Worm (Caenorhabditis elegans) whole organism, young adult: ENCODE data around the gene lurp-1.

Experiments used
- B0019.2 ChIP-seq: fragments of 200-800 bp; sonication (Bioruptor generic); conservative IDR thresholded peaks from 2 replicates; pipeline ENCODE4 v1.3.6; 2022; ENCODE audit warnings: missing genetic modification reagents, missing genetic modification characterization, missing compliant biosample characterization
- B0035.1 ChIP-seq: sonication (generic microtip); optimal IDR thresholded peaks from 2 replicates; lab custom pipeline; 2016; ENCODE audit warnings: missing genetic modification characterization, mild to moderate bottlenecking, missing compliant biosample characterization, missing genotype, missing genetic modification reagents
- B0336.3 ChIP-seq: fragments of 200-800 bp; sonication (Bioruptor generic); IDR thresholded peaks from 2 replicates; pipeline ENCODE4 v1.3.6; 2022; ENCODE audit warnings: missing genetic modification characterization, missing compliant biosample characterization
- C06A6.2 ChIP-seq: fragments of 200-800 bp; sonication (Bioruptor generic); conservative IDR thresholded peaks from 2 replicates; pipeline ENCODE4 v1.3.6; 2022; ENCODE audit warnings: missing genetic modification characterization, missing compliant biosample characterization
- D2030.7 ChIP-seq: fragments of 200-800 bp; sonication (Bioruptor generic); IDR thresholded peaks from 2 replicates; pipeline ENCODE4 v1.3.6; 2022; ENCODE audit warnings: missing genetic modification reagents, missing genetic modification characterization, missing compliant biosample characterization
- F22D6.2 ChIP-seq: sonication (generic microtip); optimal IDR thresholded peaks from 2 replicates; lab custom pipeline; 2016; ENCODE audit warnings: mild to moderate bottlenecking, missing genetic modification characterization, missing compliant biosample characterization
- F52B5.7 ChIP-seq: sonication (generic microtip); optimal IDR thresholded peaks from 2 replicates; lab custom pipeline; 2016; ENCODE audit warnings: mild to moderate bottlenecking, missing genetic modification characterization, missing compliant biosample characterization
- K12H6.12 ChIP-seq: fragments of 200-800 bp; sonication (Bioruptor generic); optimal IDR thresholded peaks from 2 replicates; lab custom pipeline; 2018; ENCODE audit warnings: mild to moderate bottlenecking, missing genetic modification characterization, missing compliant biosample characterization
- T26A5.8 ChIP-seq: sonication (generic microtip); optimal IDR thresholded peaks from 2 replicates; lab custom pipeline; 2016; ENCODE audit warnings: missing genetic modification characterization, missing compliant biosample characterization
- Y53F4B.3 ChIP-seq: fragments of 200-800 bp; sonication (Bioruptor generic); IDR thresholded peaks from 2 replicates; pipeline ENCODE4 v1.3.6; 2022; ENCODE audit warnings: missing genetic modification reagents, missing genetic modification characterization, missing compliant biosample characterization
- Y67H2A.10 ChIP-seq: fragments of 200-800 bp; sonication (Bioruptor generic); conservative IDR thresholded peaks from 2 replicates; pipeline ENCODE4 v1.3.6; 2022; ENCODE audit warnings: missing genetic modification reagents, missing genetic modification characterization, missing compliant biosample characterization
- ZK185.1 ChIP-seq: sonication (generic microtip); optimal IDR thresholded peaks from 2 replicates; lab custom pipeline; 2016; ENCODE audit warnings: mild to moderate bottlenecking, missing genetic modification characterization, missing compliant biosample characterization; ENCODE audit not compliant: poor library complexity, severe bottlenecking
- aptf-2 ChIP-seq: fragments of 200-800 bp; sonication (Bioruptor generic); conservative IDR thresholded peaks from 2 replicates; pipeline ENCODE4 v1.3.6; 2022; ENCODE audit warnings: missing genetic modification reagents, missing genetic modification characterization, missing compliant biosample characterization
- aptf-3 ChIP-seq: fragments of 200-800 bp; sonication (Bioruptor generic); IDR thresholded peaks from 2 replicates; pipeline ENCODE4 v1.3.6; 2022; ENCODE audit warnings: missing genetic modification characterization, missing compliant biosample characterization
- cebp-1 ChIP-seq, 2 experiments: fragments of 200-800 bp in 1 of 2; sonication (Bioruptor generic) in 1 of 2; sonication (generic microtip) in 1 of 2; IDR thresholded peaks in 1 of 2; optimal IDR thresholded peaks in 1 of 2; 2 replicates each; pipeline versions ENCODE4 v1.3.6 to Lab custom; 2017 to 2022; ENCODE audit warnings: missing compliant biosample characterization in 2 of 2, missing genetic modification characterization in 2 of 2, mild to moderate bottlenecking in 1 of 2, missing genetic modification reagents in 1 of 2, moderate library complexity in 1 of 2
- ceh-100 ChIP-seq: fragments of 200-800 bp; sonication (Bioruptor generic); IDR thresholded peaks from 2 replicates; pipeline ENCODE4 v1.3.6; 2022; ENCODE audit warnings: missing genetic modification reagents, missing genetic modification characterization, missing compliant biosample characterization
- ceh-40 ChIP-seq: fragments of 200-800 bp; sonication (Bioruptor generic); IDR thresholded peaks from 2 replicates; pipeline ENCODE4 v1.3.6; 2022; ENCODE audit warnings: missing genetic modification characterization, missing compliant biosample characterization
- die-1 ChIP-seq: sonication (generic microtip); optimal IDR thresholded peaks from 2 replicates; lab custom pipeline; 2016; ENCODE audit warnings: missing genotype, mild to moderate bottlenecking, missing genetic modification characterization, missing compliant biosample characterization
- dpff-1 ChIP-seq: sonication (generic microtip); optimal IDR thresholded peaks from 2 replicates; lab custom pipeline; 2017; ENCODE audit warnings: mild to moderate bottlenecking, missing genetic modification characterization, missing compliant biosample characterization
- egrh-3 ChIP-seq: fragments of 200-800 bp; sonication (Bioruptor generic); IDR thresholded peaks from 2 replicates; pipeline ENCODE4 v1.3.6; 2022; ENCODE audit warnings: missing genetic modification reagents, missing genetic modification characterization, missing compliant biosample characterization
- ekl-4 ChIP-seq: fragments of 200-800 bp; sonication (Bioruptor generic); IDR thresholded peaks from 2 replicates; pipeline ENCODE4 v1.3.6; 2022; ENCODE audit warnings: missing genetic modification reagents, missing genetic modification characterization, missing compliant biosample characterization
- gei-17 ChIP-seq: fragments of 200-800 bp; sonication (Bioruptor generic); optimal IDR thresholded peaks from 2 replicates; lab custom pipeline; 2018; ENCODE audit warnings: mild to moderate bottlenecking, missing genetic modification characterization, missing compliant biosample characterization
- him-1 ChIP-seq: sonication (generic microtip); optimal IDR thresholded peaks from 2 replicates; lab custom pipeline; 2016; ENCODE audit warnings: missing genotype, missing genetic modification reagents, missing genetic modification characterization, missing compliant biosample characterization
- hlh-12 ChIP-seq: sonication (generic microtip); optimal IDR thresholded peaks from 2 replicates; lab custom pipeline; 2016; ENCODE audit warnings: missing genetic modification characterization, missing compliant biosample characterization
- hlh-26 ChIP-seq: fragments of 200-800 bp; sonication (Bioruptor generic); conservative IDR thresholded peaks from 2 replicates; pipeline ENCODE4 v1.3.6; 2022; ENCODE audit warnings: missing genetic modification reagents, missing genetic modification characterization, missing compliant biosample characterization
- hmg-20 ChIP-seq: fragments of 200-800 bp; sonication (Bioruptor generic); IDR thresholded peaks from 2 replicates; pipeline ENCODE4 v1.3.6; 2022; ENCODE audit warnings: missing genetic modification reagents, missing genetic modification characterization, missing compliant biosample characterization
- hrde-1 ChIP-seq: sonication (generic microtip); optimal IDR thresholded peaks from 2 replicates; lab custom pipeline; 2016; ENCODE audit warnings: missing genetic modification characterization, mild to moderate bottlenecking, missing compliant biosample characterization, moderate library complexity, missing genotype, missing genetic modification reagents, borderline replicate concordance
- hsf-1 ChIP-seq: fragments of 200-800 bp; sonication (Bioruptor generic); IDR thresholded peaks from 2 replicates; pipeline ENCODE4 v1.3.6; 2022; ENCODE audit warnings: missing genetic modification reagents, missing genetic modification characterization, missing compliant biosample characterization
- let-607 ChIP-seq, 2 experiments: fragments of 200-800 bp in 1 of 2; sonication (Bioruptor generic) in 1 of 2; sonication (generic microtip) in 1 of 2; optimal IDR thresholded peaks; 2 replicates each; lab custom pipeline; 2016 to 2018; ENCODE audit warnings: mild to moderate bottlenecking in 2 of 2, missing compliant biosample characterization in 2 of 2, missing genetic modification characterization in 2 of 2, moderate library complexity in 2 of 2, missing genotype in 1 of 2
- lin-35 ChIP-seq, 3 experiments: fragments of 150-350 bp in 2 of 3; sonication (generic microtip) in 1 of 3; optimal IDR thresholded peaks; 2 replicates each; lab custom pipeline; 2014 to 2018; ENCODE audit warnings: missing biosample characterization in 3 of 3, missing genetic modification characterization in 3 of 3, missing genetic modification reagents in 3 of 3
- lin-40 ChIP-seq: sonication (generic microtip); optimal IDR thresholded peaks from 2 replicates; lab custom pipeline; 2016; ENCODE audit warnings: missing genetic modification characterization, mild to moderate bottlenecking, missing compliant biosample characterization, missing genotype, missing genetic modification reagents
- lir-1 ChIP-seq: fragments of 200-800 bp; sonication (Bioruptor generic); conservative IDR thresholded peaks from 2 replicates; pipeline ENCODE4 v1.3.6; 2022; ENCODE audit warnings: missing genetic modification reagents, missing genetic modification characterization, missing compliant biosample characterization
- lsy-27 ChIP-seq: sonication (generic microtip); optimal IDR thresholded peaks from 2 replicates; lab custom pipeline; 2017; ENCODE audit warnings: missing genetic modification characterization, mild to moderate bottlenecking, missing compliant biosample characterization, antibody characterized with exemption, missing genotype, borderline replicate concordance; ENCODE audit not compliant: insufficient read depth
- madf-10 ChIP-seq: sonication (generic microtip); optimal IDR thresholded peaks from 2 replicates; lab custom pipeline; 2016; ENCODE audit warnings: mild to moderate bottlenecking, missing genetic modification characterization, missing compliant biosample characterization
- mcd-1 ChIP-seq: fragments of 200-800 bp; sonication (Bioruptor generic); IDR thresholded peaks from 2 replicates; pipeline ENCODE4 v1.3.6; 2022; ENCODE audit warnings: missing genetic modification reagents, missing genetic modification characterization, missing compliant biosample characterization
- mes-4 ChIP-seq: sonication (generic microtip); optimal IDR thresholded peaks from 2 replicates; lab custom pipeline; 2016; ENCODE audit warnings: missing genotype, missing genetic modification characterization, missing compliant biosample characterization
- mxl-1 ChIP-seq: sonication (generic microtip); optimal IDR thresholded peaks from 2 replicates; lab custom pipeline; 2016; ENCODE audit warnings: missing genetic modification characterization, missing compliant biosample characterization
- nfya-1 ChIP-seq: sonication (generic microtip); optimal IDR thresholded peaks from 2 replicates; lab custom pipeline; 2017; ENCODE audit warnings: antibody characterized with exemption, missing compliant biosample characterization, missing genetic modification characterization, borderline replicate concordance; ENCODE audit not compliant: insufficient read depth
- nhr-120 ChIP-seq: fragments of 200-800 bp; sonication (Bioruptor generic); IDR thresholded peaks from 2 replicates; pipeline ENCODE4 v1.3.6; 2022; ENCODE audit warnings: missing genetic modification characterization, missing compliant biosample characterization
- nhr-179 ChIP-seq: sonication (generic microtip); optimal IDR thresholded peaks from 2 replicates; lab custom pipeline; 2016; ENCODE audit warnings: mild to moderate bottlenecking, missing genetic modification characterization, missing compliant biosample characterization
- rec-8 ChIP-seq, 2 experiments: sonication (generic microtip); optimal IDR thresholded peaks; 2 replicates each; lab custom pipeline; 2016; ENCODE audit warnings: mild to moderate bottlenecking in 2 of 2, missing genetic modification characterization in 2 of 2, missing genetic modification reagents in 2 of 2, missing genotype in 2 of 2, missing biosample characterization in 1 of 2, missing compliant biosample characterization in 1 of 2, moderate library complexity in 1 of 2
- repo-1 ChIP-seq: sonication (generic microtip); optimal IDR thresholded peaks from 2 replicates; lab custom pipeline; 2017; ENCODE audit warnings: mild to moderate bottlenecking, missing genetic modification characterization, missing compliant biosample characterization
- unc-130 ChIP-seq: sonication (generic microtip); optimal IDR thresholded peaks from 2 replicates; lab custom pipeline; 2016; ENCODE audit warnings: missing genetic modification reagents, missing genetic modification characterization, missing compliant biosample characterization
- zim-3 ChIP-seq: sonication (generic microtip); optimal IDR thresholded peaks from 2 replicates; lab custom pipeline; 2017; ENCODE audit warnings: mild to moderate bottlenecking, missing genetic modification characterization, moderate library complexity, missing compliant biosample characterization
- ztf-18 ChIP-seq: sonication (generic microtip); optimal IDR thresholded peaks from 2 replicates; lab custom pipeline; 2016; ENCODE audit warnings: missing genotype, mild to moderate bottlenecking, missing genetic modification characterization, missing compliant biosample characterization
- ztf-25 ChIP-seq: fragments of 200-800 bp; sonication (Bioruptor generic); IDR thresholded peaks from 2 replicates; pipeline ENCODE4 v1.3.6; 2022; ENCODE audit warnings: missing genetic modification reagents, missing genetic modification characterization, missing compliant biosample characterization

The lurp-1 gene

ce11 chrII:10862749-10863656 lies 17.7 kb upstream of the lurp-1 start (continued):
- TF ChIP-seq mes-4 (tag; lab: Kevin White, UChicago) (no peak), ceh-100 (GFP tag; lab: Robert Waterston, UW) (no peak), D2030.7 (peak; percentile 40; the same call in 1 of the 2 replicates), F52B5.7 (tag; lab: Kevin White, UChicago) (no peak), F22D6.2 (tag; lab: Kevin White, UChicago) (no peak), him-1 (no peak), madf-10 (tag; lab: Kevin White, UChicago) (no peak), hlh-26 (GFP tag; lab: Robert Waterston, UW) (no peak), Y67H2A.10 (GFP tag; lab: Robert Waterston, UW) (no peak), repo-1 (tag; lab: Kevin White, UChicago) (no peak), rec-8 (tag; optimal IDR thresholded peaks at IDR 0.05; lab: Kevin White, UChicago) (no peak), unc-130 (GFP tag; lab: Kevin White, UChicago) (no peak), ekl-4 (GFP tag; lab: Robert Waterston, UW) (no peak), hsf-1 (GFP tag; lab: Robert Waterston, UW) (no peak), let-607 (tag; optimal IDR thresholded peaks at IDR 0.05; lab: Kevin White, UChicago) (no peak), dpff-1 (tag; lab: Kevin White, UChicago) (no peak), ztf-18 (tag; lab: Kevin White, UChicago) (no peak), nhr-179 (tag; lab: Kevin White, UChicago) (no peak), egrh-3 (no peak), lin-40 (peak; percentile 4), B0035.1 (no peak), hmg-20 (GFP tag; lab: Robert Waterston, UW) (no peak), hlh-12 (tag; lab: Kevin White, UChicago) (no peak), aptf-3 (no peak), nhr-120 (GFP tag; lab: Robert Waterston, UW) (no peak), K12H6.12 (tag; lab: Kevin White, UChicago) (no peak), cebp-1 (GFP tag; IDR thresholded peaks at IDR 0.05; lab: Robert Waterston, UW) (no peak), cebp-1 (tag; optimal IDR thresholded peaks at IDR 0.05; lab: Kevin White, UChicago) (no peak), ceh-40 (no peak), nfya-1 (no peak), ztf-25 (no peak), mxl-1 (tag; lab: Kevin White, UChicago) (no peak), T26A5.8 (tag; lab: Kevin White, UChicago) (no peak), B0336.3 (GFP tag; lab: Robert Waterston, UW) (no peak), Y53F4B.3 (GFP tag; lab: Robert Waterston, UW) (no peak), mcd-1 (GFP tag; lab: Robert Waterston, UW) (no peak), gei-17 (GFP tag; lab: Kevin White, UChicago) (no peak), zim-3 (tag; lab: Kevin White, UChicago) (no peak), B0019.2 (GFP tag; lab: Robert Waterston, UW) (no peak), die-1 (no peak), ZK185.1 (tag; lab: Kevin White, UChicago) (no peak), lin-35 (GFP tag; optimal IDR thresholded peaks at IDR 0.05; lab: Kevin White, UChicago) (no peak), C06A6.2 (GFP tag; lab: Robert Waterston, UW) (no peak), aptf-2 (no peak), lsy-27 (tag; lab: Kevin White, UChicago) (no peak), lir-1 (GFP tag; lab: Robert Waterston, UW) (no peak), hrde-1 (tag; lab: Kevin White, UChicago) (no peak)
